Fruit fly (Drosophila melanogaster): ENCODE measurements around the gene Atx2.
A peak's percentile ranks its signal among the peaks of the same experiment; 100 is the strongest.

The Atx2 gene

dm6 chr3R:15408131-15408731 is at the start of gene Atx2:
Gene Atx2 (plus strand): TSS chr3R:15408423.
- TF ChIP-seq CG8478 (optimal IDR thresholded peaks at IDR 0.05) (no peak), CTCF (optimal IDR thresholded peaks at IDR 0.05) (peak; percentile 36 to 41)

dm6 chr3R:15361490-15361889 is 46.7 kb upstream of the Atx2 start, which contains the start of the genes Cog2 and Trax:
Gene Cog2 (minus strand): TSS chr3R:15361657.
Gene Trax (plus strand): TSS chr3R:15361692.
- no peak for TF ChIP-seq CG8478 (optimal IDR thresholded peaks at IDR 0.05)
- no peak for TF ChIP-seq CTCF (optimal IDR thresholded peaks at IDR 0.05)

- no peak for TF ChIP-seq CTCF (optimal IDR thresholded peaks at IDR 0.05)
- TF ChIP-seq CG8478 (optimal IDR thresholded peaks at IDR 0.05): no peak
These were observed 44.6 kb upstream of the Atx2 start, which contains the start of gene CG6171 for dm6 chr3R:15363608-15364007. Gene CG6171 (minus strand): TSS chr3R:15363857.

dm6 chr3R:15366839-15367238 is 41.4 kb upstream of the Atx2 start:
- TF ChIP-seq CG8478 (optimal IDR thresholded peaks at IDR 0.05) (no peak), CTCF (optimal IDR thresholded peaks at IDR 0.05) (no peak)

dm6 chr3R:15367477-15367876 is 40.7 kb upstream of the Atx2 start, which contains the start of gene CG34404:
Gene CG34404 (minus strand): TSS chr3R:15367665.
- no peak for TF ChIP-seq CTCF (optimal IDR thresholded peaks at IDR 0.05)
- no peak for TF ChIP-seq CG8478 (optimal IDR thresholded peaks at IDR 0.05)

- TF ChIP-seq CG8478 (optimal IDR thresholded peaks at IDR 0.05) (no peak), CTCF (optimal IDR thresholded peaks at IDR 0.05) (no peak)
These were observed 38.5 kb upstream of the Atx2 start, which contains the start of gene CG14868 for dm6 chr3R:15369742-15370141. Gene CG14868 (minus strand): TSS chr3R:15369945.

dm6 chr3R:15371833-15372232 is 36.4 kb upstream of the Atx2 start, which contains the start of the genes Ccm3 and CG6136:
Gene Ccm3 (plus strand): TSS chr3R:15371957.
Gene CG6136 (minus strand): TSS chr3R:15372212.
- TF ChIP-seq CTCF (optimal IDR thresholded peaks at IDR 0.05): peak in 1 of 2 experiments; percentile 2
- TF ChIP-seq CG8478 (optimal IDR thresholded peaks at IDR 0.05): no peak

- TF ChIP-seq CTCF (optimal IDR thresholded peaks at IDR 0.05) (no peak), CG8478 (optimal IDR thresholded peaks at IDR 0.05) (no peak)
These were observed 33.8 kb upstream of the Atx2 start, which contains the start of gene Rbp for dm6 chr3R:15374397-15374796. Gene Rbp (plus strand): TSS chr3R:15374635.

- TF ChIP-seq CTCF (optimal IDR thresholded peaks at IDR 0.05) (no peak), CG8478 (optimal IDR thresholded peaks at IDR 0.05) (no peak)
These were observed 32.8 kb upstream of the Atx2 start for dm6 chr3R:15375470-15375869.

dm6 chr3R:15379071-15379470 is 29.2 kb upstream of the Atx2 start:
- TF ChIP-seq CG8478 (optimal IDR thresholded peaks at IDR 0.05): no peak
- peak in 1 of 2 experiments; percentile 6 for TF ChIP-seq CTCF (optimal IDR thresholded peaks at IDR 0.05)

dm6 chr3R:15382851-15383250 is 25.4 kb upstream of the Atx2 start, which contains the start of gene h-cup:
Gene h-cup (minus strand): TSS chr3R:15382951.
- no peak for TF ChIP-seq CG8478 (optimal IDR thresholded peaks at IDR 0.05)
- TF ChIP-seq CTCF (optimal IDR thresholded peaks at IDR 0.05): no peak

- TF ChIP-seq CTCF (optimal IDR thresholded peaks at IDR 0.05) (no peak), CG8478 (optimal IDR thresholded peaks at IDR 0.05) (no peak)
These were observed 14.9 kb upstream of the Atx2 start for dm6 chr3R:15393206-15393805.

- no peak for TF ChIP-seq CG8478 (optimal IDR thresholded peaks at IDR 0.05)
These were observed 5.6 kb upstream of the Atx2 start for dm6 chr3R:15402654-15403053.

dm6 chr3R:15406393-15406792 is 1.8 kb upstream of the Atx2 start:
- no peak for TF ChIP-seq CTCF (optimal IDR thresholded peaks at IDR 0.05)
- no peak for TF ChIP-seq CG8478 (optimal IDR thresholded peaks at IDR 0.05)

- TF ChIP-seq CTCF (optimal IDR thresholded peaks at IDR 0.05) (no peak), CG8478 (optimal IDR thresholded peaks at IDR 0.05) (no peak)
These were observed 1.2 kb upstream of the Atx2 start, which contains the start of gene CG6125 for dm6 chr3R:15407020-15407501. Gene CG6125 (minus strand): TSS chr3R:15407070.

All from S2 (cell line).